Worm (Caenorhabditis elegans) whole organism, young adult: ENCODE measurements around the gene mut-15.

Experiments used
- B0019.2 ChIP-seq: fragments of 200-800 bp; sonication (Bioruptor generic); conservative IDR thresholded peaks from 2 replicates; pipeline ENCODE4 v1.3.6; 2022; ENCODE audit warnings: missing genetic modification reagents, missing genetic modification characterization, missing compliant biosample characterization
- B0336.3 ChIP-seq: fragments of 200-800 bp; sonication (Bioruptor generic); IDR thresholded peaks from 2 replicates; pipeline ENCODE4 v1.3.6; 2022; ENCODE audit warnings: missing genetic modification characterization, missing compliant biosample characterization
- C06A6.2 ChIP-seq: fragments of 200-800 bp; sonication (Bioruptor generic); conservative IDR thresholded peaks from 2 replicates; pipeline ENCODE4 v1.3.6; 2022; ENCODE audit warnings: missing genetic modification characterization, missing compliant biosample characterization
- C17E4.6 ChIP-seq: fragments of 200-800 bp; sonication (Bioruptor generic); IDR thresholded peaks from 2 replicates; pipeline ENCODE4 v1.3.6; 2022; ENCODE audit warnings: missing genetic modification reagents, missing genetic modification characterization, missing compliant biosample characterization
- F37B4.10 ChIP-seq: fragments of 200-800 bp; sonication (Bioruptor generic); IDR thresholded peaks from 2 replicates; pipeline ENCODE4 v1.3.6; 2022; ENCODE audit warnings: missing genetic modification characterization, missing compliant biosample characterization
- F39B2.1 ChIP-seq: fragments of 200-800 bp; sonication (Bioruptor generic); IDR thresholded peaks from 2 replicates; pipeline ENCODE4 v1.3.6; 2022; ENCODE audit warnings: missing genetic modification reagents, missing genetic modification characterization, missing compliant biosample characterization
- F57C9.4 ChIP-seq: sonication (generic microtip); optimal IDR thresholded peaks from 2 replicates; lab custom pipeline; 2017; ENCODE audit warnings: mild to moderate bottlenecking, missing genetic modification characterization, missing compliant biosample characterization
- K12H6.12 ChIP-seq: fragments of 200-800 bp; sonication (Bioruptor generic); optimal IDR thresholded peaks from 2 replicates; lab custom pipeline; 2018; ENCODE audit warnings: mild to moderate bottlenecking, missing genetic modification characterization, missing compliant biosample characterization
- T07F8.4 ChIP-seq: sonication (generic microtip); optimal IDR thresholded peaks from 2 replicates; lab custom pipeline; 2016; ENCODE audit warnings: mild to moderate bottlenecking, missing genetic modification characterization, moderate library complexity, missing compliant biosample characterization
- Y95B8A.8 ChIP-seq: fragments of 200-800 bp; sonication (Bioruptor generic); IDR thresholded peaks from 2 replicates; pipeline ENCODE4 v1.3.6; 2022; ENCODE audit warnings: missing genetic modification reagents, missing genetic modification characterization, missing compliant biosample characterization
- ZK185.1 ChIP-seq: sonication (generic microtip); optimal IDR thresholded peaks from 2 replicates; lab custom pipeline; 2016; ENCODE audit warnings: mild to moderate bottlenecking, missing genetic modification characterization, missing compliant biosample characterization; ENCODE audit not compliant: poor library complexity, severe bottlenecking
- aptf-3 ChIP-seq: fragments of 200-800 bp; sonication (Bioruptor generic); IDR thresholded peaks from 2 replicates; pipeline ENCODE4 v1.3.6; 2022; ENCODE audit warnings: missing genetic modification characterization, missing compliant biosample characterization
- athp-1 ChIP-seq: sonication (generic microtip); optimal IDR thresholded peaks from 2 replicates; lab custom pipeline; 2017; ENCODE audit warnings: mild to moderate bottlenecking, missing genetic modification characterization, missing compliant biosample characterization
- attf-6 ChIP-seq: fragments of 200-800 bp; sonication (Bioruptor generic); IDR thresholded peaks from 2 replicates; pipeline ENCODE4 v1.3.6; 2022; ENCODE audit warnings: missing genetic modification reagents, missing genetic modification characterization, missing compliant biosample characterization
- bed-2 ChIP-seq: fragments of 200-800 bp; sonication (Bioruptor generic); IDR thresholded peaks from 2 replicates; pipeline ENCODE4 v1.3.6; 2022; ENCODE audit warnings: missing genetic modification reagents, missing genetic modification characterization, missing compliant biosample characterization
- cebp-2 ChIP-seq: fragments of 200-800 bp; sonication (Bioruptor generic); IDR thresholded peaks from 2 replicates; pipeline ENCODE4 v1.3.6; 2022; ENCODE audit warnings: missing genetic modification characterization, missing compliant biosample characterization
- ceh-100 ChIP-seq: fragments of 200-800 bp; sonication (Bioruptor generic); IDR thresholded peaks from 2 replicates; pipeline ENCODE4 v1.3.6; 2022; ENCODE audit warnings: missing genetic modification reagents, missing genetic modification characterization, missing compliant biosample characterization
- ceh-27 ChIP-seq: fragments of 200-800 bp; sonication (Bioruptor generic); optimal IDR thresholded peaks from 2 replicates; lab custom pipeline; 2018; ENCODE audit warnings: mild to moderate bottlenecking, missing genetic modification characterization, moderate library complexity, missing compliant biosample characterization
- ceh-40 ChIP-seq: fragments of 200-800 bp; sonication (Bioruptor generic); IDR thresholded peaks from 2 replicates; pipeline ENCODE4 v1.3.6; 2022; ENCODE audit warnings: missing genetic modification characterization, missing compliant biosample characterization
- ceh-79 ChIP-seq: sonication (generic microtip); optimal IDR thresholded peaks from 2 replicates; lab custom pipeline; 2017; ENCODE audit warnings: mild to moderate bottlenecking, missing genetic modification characterization, missing compliant biosample characterization
- chd-7 ChIP-seq: sonication (generic microtip); optimal IDR thresholded peaks from 2 replicates; lab custom pipeline; 2016; ENCODE audit warnings: mild to moderate bottlenecking, missing genetic modification characterization, moderate library complexity, missing compliant biosample characterization
- die-1 ChIP-seq: sonication (generic microtip); optimal IDR thresholded peaks from 2 replicates; lab custom pipeline; 2016; ENCODE audit warnings: missing genotype, mild to moderate bottlenecking, missing genetic modification characterization, missing compliant biosample characterization
- dox-1 ChIP-seq: fragments of 200-800 bp; sonication (Bioruptor generic); IDR thresholded peaks from 2 replicates; pipeline ENCODE4 v1.3.6; 2022; ENCODE audit warnings: missing genetic modification reagents, missing genetic modification characterization, missing compliant biosample characterization
- efl-1 ChIP-seq: fragments of 150-350 bp; optimal IDR thresholded peaks from 2 replicates; lab custom pipeline; 2014; ENCODE audit warnings: missing biosample characterization, missing genetic modification reagents, missing genetic modification characterization
- egl-44 ChIP-seq: fragments of 200-800 bp; sonication (Bioruptor generic); IDR thresholded peaks from 2 replicates; pipeline ENCODE4 v1.3.6; 2022; ENCODE audit warnings: missing genetic modification reagents, missing genetic modification characterization, missing compliant biosample characterization
- ekl-4 ChIP-seq: fragments of 200-800 bp; sonication (Bioruptor generic); IDR thresholded peaks from 2 replicates; pipeline ENCODE4 v1.3.6; 2022; ENCODE audit warnings: missing genetic modification reagents, missing genetic modification characterization, missing compliant biosample characterization
- hrde-1 ChIP-seq: sonication (generic microtip); optimal IDR thresholded peaks from 2 replicates; lab custom pipeline; 2016; ENCODE audit warnings: missing genetic modification characterization, mild to moderate bottlenecking, missing compliant biosample characterization, moderate library complexity, missing genotype, missing genetic modification reagents, borderline replicate concordance
- lir-1 ChIP-seq: fragments of 200-800 bp; sonication (Bioruptor generic); conservative IDR thresholded peaks from 2 replicates; pipeline ENCODE4 v1.3.6; 2022; ENCODE audit warnings: missing genetic modification reagents, missing genetic modification characterization, missing compliant biosample characterization
- madf-6 ChIP-seq: fragments of 200-800 bp; sonication (Bioruptor generic); IDR thresholded peaks from 2 replicates; pipeline ENCODE4 v1.3.6; 2022; ENCODE audit warnings: missing genetic modification reagents, missing genetic modification characterization, missing compliant biosample characterization
- mcd-1 ChIP-seq: fragments of 200-800 bp; sonication (Bioruptor generic); IDR thresholded peaks from 2 replicates; pipeline ENCODE4 v1.3.6; 2022; ENCODE audit warnings: missing genetic modification reagents, missing genetic modification characterization, missing compliant biosample characterization
- mxl-1 ChIP-seq: sonication (generic microtip); optimal IDR thresholded peaks from 2 replicates; lab custom pipeline; 2016; ENCODE audit warnings: missing genetic modification characterization, missing compliant biosample characterization
- nfya-2 ChIP-seq: fragments of 200-800 bp; sonication (Bioruptor generic); IDR thresholded peaks from 2 replicates; pipeline ENCODE4 v1.3.6; 2022; ENCODE audit warnings: missing genetic modification reagents, missing genetic modification characterization, missing compliant biosample characterization
- nfyb-1 ChIP-seq: fragments of 200-800 bp; sonication (Bioruptor generic); IDR thresholded peaks from 2 replicates; pipeline ENCODE4 v1.3.6; 2022; ENCODE audit warnings: missing genetic modification reagents, missing genetic modification characterization, missing compliant biosample characterization
- nhr-80 ChIP-seq: sonication (generic microtip); optimal IDR thresholded peaks from 2 replicates; lab custom pipeline; 2016; ENCODE audit warnings: missing genetic modification characterization, missing compliant biosample characterization
- pbrm-1 ChIP-seq: fragments of 200-800 bp; sonication (Bioruptor generic); IDR thresholded peaks from 2 replicates; pipeline ENCODE4 v1.3.6; 2022; ENCODE audit warnings: missing genetic modification reagents, missing genetic modification characterization, missing compliant biosample characterization
- rcor-1 ChIP-seq: fragments of 200-800 bp; sonication (Bioruptor generic); IDR thresholded peaks from 2 replicates; pipeline ENCODE4 v1.3.6; 2022; ENCODE audit warnings: missing genetic modification reagents, missing genetic modification characterization, missing compliant biosample characterization
- rec-8 ChIP-seq, 2 experiments: sonication (generic microtip); optimal IDR thresholded peaks; 2 replicates each; lab custom pipeline; 2016; ENCODE audit warnings: mild to moderate bottlenecking in 2 of 2, missing genetic modification characterization in 2 of 2, missing genetic modification reagents in 2 of 2, missing genotype in 2 of 2, missing biosample characterization in 1 of 2, missing compliant biosample characterization in 1 of 2, moderate library complexity in 1 of 2
- sdz-38 ChIP-seq: sonication (generic microtip); optimal IDR thresholded peaks from 2 replicates; lab custom pipeline; 2016; ENCODE audit warnings: missing genotype, missing genetic modification characterization, missing compliant biosample characterization
- snpc-1.1 ChIP-seq: sonication (generic microtip); optimal IDR thresholded peaks from 2 replicates; lab custom pipeline; 2017; ENCODE audit warnings: missing genetic modification characterization, mild to moderate bottlenecking, missing compliant biosample characterization, antibody characterized with exemption, moderate library complexity, missing genotype, missing genetic modification reagents; ENCODE audit not compliant: insufficient read depth
- snpc-3.4 ChIP-seq: sonication (generic microtip); optimal IDR thresholded peaks from 2 replicates; lab custom pipeline; 2017; ENCODE audit warnings: missing genetic modification characterization, mild to moderate bottlenecking, missing compliant biosample characterization, antibody characterized with exemption, moderate library complexity, missing genotype, missing genetic modification reagents
- tbx-9 ChIP-seq: sonication (generic microtip); optimal IDR thresholded peaks from 2 replicates; lab custom pipeline; 2016; ENCODE audit warnings: borderline replicate concordance, missing genetic modification characterization, inconsistent platforms, missing compliant biosample characterization
- tlf-1 ChIP-seq: fragments of 200-800 bp; sonication (Bioruptor generic); optimal IDR thresholded peaks from 2 replicates; lab custom pipeline; 2018; ENCODE audit warnings: mild to moderate bottlenecking, missing genetic modification characterization, missing compliant biosample characterization
- unc-130 ChIP-seq: sonication (generic microtip); optimal IDR thresholded peaks from 2 replicates; lab custom pipeline; 2016; ENCODE audit warnings: missing genetic modification reagents, missing genetic modification characterization, missing compliant biosample characterization
- xnd-1 ChIP-seq: sonication (generic microtip); optimal IDR thresholded peaks from 2 replicates; lab custom pipeline; 2016; ENCODE audit warnings: missing genotype, missing genetic modification reagents, missing genetic modification characterization, missing compliant biosample characterization
- zfh-2 ChIP-seq: fragments of 200-800 bp; sonication (Bioruptor generic); conservative IDR thresholded peaks from 2 replicates; pipeline ENCODE4 v1.3.6; 2022; ENCODE audit warnings: missing genetic modification reagents, missing genetic modification characterization, missing compliant biosample characterization
- zim-3 ChIP-seq: sonication (generic microtip); optimal IDR thresholded peaks from 2 replicates; lab custom pipeline; 2017; ENCODE audit warnings: mild to moderate bottlenecking, missing genetic modification characterization, moderate library complexity, missing compliant biosample characterization

mut-15 gene

ce11 chrV:14999485-15000023 lies 2.8 kb upstream of the mut-15 start, which contains the start of gene T01C3.11 (continued):
- TF ChIP-seq ekl-4 (GFP tag; lab: Robert Waterston, UW) (peak; percentile 56; the same call in 1 of the 2 replicates), mxl-1 (tag; lab: Kevin White, UChicago) (no peak), pbrm-1 (peak; percentile 13; the same call in 1 of the 2 replicates), aptf-3 (no peak), C17E4.6 (no peak), nhr-80 (tag; lab: Kevin White, UChicago) (no peak), nfya-2 (GFP tag; lab: Robert Waterston, UW) (no peak), bed-2 (no peak), rcor-1 (no peak), cebp-2 (GFP tag; lab: Robert Waterston, UW) (no peak), F57C9.4 (tag; lab: Kevin White, UChicago) (no peak), ZK185.1 (peak; percentile 7), zim-3 (tag; lab: Kevin White, UChicago) (no peak), efl-1 (GFP tag; lab: Kevin White, UChicago) (no peak), sdz-38 (no peak), athp-1 (tag; lab: Kevin White, UChicago) (peak; percentile 34), snpc-3.4 (peak; percentile 50), nfyb-1 (no peak), rec-8 (tag; optimal IDR thresholded peaks at IDR 0.05; lab: Kevin White, UChicago) (no peak), ceh-40 (GFP tag; lab: Robert Waterston, UW) (0 out of 2 replicates have a peak, but pooled peaks have one; percentile 11), T07F8.4 (tag; lab: Kevin White, UChicago) (no peak), chd-7 (tag; lab: Kevin White, UChicago) (no peak), K12H6.12 (no peak), B0336.3 (no peak), unc-130 (GFP tag; lab: Kevin White, UChicago) (no peak), lir-1 (GFP tag; lab: Robert Waterston, UW) (no peak), madf-6 (GFP tag; lab: Robert Waterston, UW) (peak; percentile 57), snpc-1.1 (tag; lab: Kevin White, UChicago) (peak; percentile 35)

ce11 chrV:15000055-15000704 lies 2.2 kb upstream of the mut-15 start, which contains the start of gene rps-16:
rps-16 (minus strand) TSS chrV:15000541.
- TF ChIP-seq C06A6.2 (GFP tag; lab: Robert Waterston, UW) (no peak), tbx-9 (tag; lab: Kevin White, UChicago) (no peak), snpc-1.1 (tag; lab: Kevin White, UChicago) (peak; percentile 49), madf-6 (GFP tag; lab: Robert Waterston, UW) (peak; percentile 80), attf-6 (GFP tag; lab: Robert Waterston, UW) (peak; percentile 77), ceh-27 (GFP tag; lab: Kevin White, UChicago) (no peak), egl-44 (GFP tag; lab: Robert Waterston, UW) (no peak), C17E4.6 (0 out of 2 replicates have a peak, but pooled peaks have one; percentile 17), F39B2.1 (GFP tag; lab: Robert Waterston, UW) (peak; percentile 75; the same call in 1 of the 2 replicates), F37B4.10 (GFP tag; lab: Robert Waterston, UW) (no peak), die-1 (tag; lab: Kevin White, UChicago) (peak; percentile 15), xnd-1 (tag; lab: Kevin White, UChicago) (peak; percentile 9), B0019.2 (GFP tag; lab: Robert Waterston, UW) (no peak), cebp-2 (GFP tag; lab: Robert Waterston, UW) (peak; percentile 87; the same call in 1 of the 2 replicates), zfh-2 (GFP tag; lab: Robert Waterston, UW) (peak; percentile 63; the same call in 1 of the 2 replicates), efl-1 (GFP tag; lab: Kevin White, UChicago) (peak; percentile 3), hrde-1 (tag; lab: Kevin White, UChicago) (peak; percentile 76), nfyb-1 (peak; percentile 79), ceh-79 (tag; lab: Kevin White, UChicago) (peak; percentile 28), Y95B8A.8 (GFP tag; lab: Robert Waterston, UW) (0 out of 2 replicates have a peak, but pooled peaks have one; percentile 8), aptf-3 (no peak), dox-1 (GFP tag; lab: Robert Waterston, UW) (peak; percentile 63), athp-1 (tag; lab: Kevin White, UChicago) (peak; percentile 66), mcd-1 (GFP tag; lab: Robert Waterston, UW) (peak; percentile 67), ceh-100 (GFP tag; lab: Robert Waterston, UW) (peak; percentile 81), tlf-1 (GFP tag; lab: Kevin White, UChicago) (peak; percentile 61)
